Worm (Caenorhabditis elegans) whole organism, L3 larva: Measurements from ENCODE around the gene B0334.5.

ENCODE experiments used
- R02D3.7 ChIP-seq: fragments of 150-350 bp; optimal IDR thresholded peaks from 2 replicates; lab custom pipeline; 2014; ENCODE audit warnings: missing biosample characterization, missing genetic modification characterization
- ZK546.5 ChIP-seq: sonication (generic microtip); optimal IDR thresholded peaks from 2 replicates; lab custom pipeline; 2017; ENCODE audit warnings: missing biosample characterization, missing genetic modification characterization
- aly-2 ChIP-seq: fragments of 150-350 bp; optimal IDR thresholded peaks from 2 replicates; lab custom pipeline; 2014; ENCODE audit warnings: missing biosample characterization, missing genetic modification characterization
- ama-1 ChIP-seq: fragments of 150-350 bp; optimal IDR thresholded peaks from 2 replicates; lab custom pipeline; 2018
- ceh-16 ChIP-seq: sonication (generic microtip); optimal IDR thresholded peaks from 2 replicates; lab custom pipeline; 2017; ENCODE audit warnings: missing biosample characterization, missing genetic modification characterization
- ceh-28 ChIP-seq: fragments of 150-350 bp; optimal IDR thresholded peaks from 2 replicates; lab custom pipeline; 2014; ENCODE audit warnings: missing biosample characterization, missing genetic modification reagents, missing genetic modification characterization
- ceh-82 ChIP-seq: fragments of 150-350 bp; optimal IDR thresholded peaks from 2 replicates; lab custom pipeline; 2014; ENCODE audit warnings: missing biosample characterization, missing genetic modification characterization
- ceh-9 ChIP-seq: sonication (generic microtip); optimal IDR thresholded peaks from 2 replicates; lab custom pipeline; 2018; ENCODE audit warnings: missing biosample characterization, missing genetic modification characterization
- daf-12 ChIP-seq: fragments of 150-350 bp; optimal IDR thresholded peaks from 2 replicates; lab custom pipeline; 2014; ENCODE audit warnings: missing biosample characterization, missing genetic modification reagents, missing genetic modification characterization
- egl-27 ChIP-seq: sonication (generic microtip); optimal IDR thresholded peaks from 4 replicates; lab custom pipeline; 2017; ENCODE audit warnings: missing biosample characterization, missing genetic modification reagents, missing genetic modification characterization
- egl-5 ChIP-seq: fragments of 150-350 bp; optimal IDR thresholded peaks from 2 replicates; lab custom pipeline; 2017; ENCODE audit warnings: missing biosample characterization, missing genetic modification reagents, missing genetic modification characterization, inconsistent platforms
- elt-1 ChIP-seq: fragments of 150-350 bp; optimal IDR thresholded peaks from 2 replicates; lab custom pipeline; 2014; ENCODE audit warnings: missing biosample characterization, missing genetic modification characterization
- elt-2 ChIP-seq: sonication (generic microtip); optimal IDR thresholded peaks from 2 replicates; lab custom pipeline; 2016; ENCODE audit warnings: missing genetic modification reagents, mild to moderate bottlenecking, missing genetic modification characterization, missing compliant biosample characterization
- elt-3 ChIP-seq, 3 experiments: fragments of 150-350 bp in 1 of 3; sonication (generic microtip) in 2 of 3; optimal IDR thresholded peaks; 2 replicates in 2 of 3; 4 replicates in 1 of 3; lab custom pipeline; 2014 to 2017; ENCODE audit warnings: missing biosample characterization in 3 of 3, missing genetic modification characterization in 3 of 3
- eor-1 ChIP-seq, 2 experiments: fragments of 150-350 bp; optimal IDR thresholded peaks; 2 replicates each; lab custom pipeline; 2014 to 2018; ENCODE audit warnings: missing biosample characterization in 2 of 2, missing genetic modification characterization in 2 of 2
- fkh-10 ChIP-seq: sonication (generic microtip); optimal IDR thresholded peaks from 2 replicates; lab custom pipeline; 2017; ENCODE audit warnings: missing biosample characterization, missing genetic modification reagents, missing genetic modification characterization
- fkh-2 ChIP-seq: fragments of 150-350 bp; optimal IDR thresholded peaks from 2 replicates; lab custom pipeline; 2014; ENCODE audit warnings: missing biosample characterization, missing genetic modification reagents, missing genetic modification characterization
- fos-1 ChIP-seq: fragments of 150-350 bp; optimal IDR thresholded peaks from 2 replicates; lab custom pipeline; 2014; ENCODE audit warnings: missing biosample characterization, missing genetic modification characterization
- hmg-11 ChIP-seq: sonication (generic microtip); optimal IDR thresholded peaks from 2 replicates; lab custom pipeline; 2016; ENCODE audit warnings: missing genetic modification characterization, missing compliant biosample characterization
- jun-1 ChIP-seq: fragments of 150-350 bp; optimal IDR thresholded peaks from 2 replicates; lab custom pipeline; 2014; ENCODE audit warnings: missing biosample characterization, missing genetic modification reagents, missing genetic modification characterization
- lin-15B ChIP-seq: fragments of 150-350 bp; optimal IDR thresholded peaks from 2 replicates; lab custom pipeline; 2014; ENCODE audit warnings: missing biosample characterization, missing genetic modification characterization
- lin-39 ChIP-seq: fragments of 150-350 bp; optimal IDR thresholded peaks from 2 replicates; lab custom pipeline; 2018; ENCODE audit warnings: missing biosample characterization, missing genetic modification reagents, missing genetic modification characterization
- lsy-12 ChIP-seq: sonication (generic microtip); optimal IDR thresholded peaks from 2 replicates; lab custom pipeline; 2016; ENCODE audit warnings: mild to moderate bottlenecking, missing genetic modification characterization, missing compliant biosample characterization
- mdl-1 ChIP-seq: fragments of 150-350 bp; optimal IDR thresholded peaks from 2 replicates; lab custom pipeline; 2014; ENCODE audit warnings: missing biosample characterization, missing genetic modification characterization
- mml-1 ChIP-seq: fragments of 150-350 bp; sonication (generic microtip); optimal IDR thresholded peaks from 3 replicates; lab custom pipeline; 2014; ENCODE audit warnings: missing biosample characterization, missing genetic modification characterization
- nfya-1 ChIP-seq: sonication (generic microtip); optimal IDR thresholded peaks from 2 replicates; lab custom pipeline; 2017; ENCODE audit warnings: missing genetic modification characterization, mild to moderate bottlenecking, missing compliant biosample characterization, antibody characterized with exemption, moderate library complexity; ENCODE audit not compliant: insufficient read depth
- nhr-11 ChIP-seq: fragments of 150-350 bp; optimal IDR thresholded peaks from 2 replicates; lab custom pipeline; 2014; ENCODE audit warnings: missing biosample characterization, missing genetic modification characterization
- nhr-12 ChIP-seq: fragments of 150-350 bp; optimal IDR thresholded peaks from 2 replicates; lab custom pipeline; 2014; ENCODE audit warnings: missing biosample characterization, missing genetic modification characterization
- nhr-23 ChIP-seq: fragments of 150-350 bp; optimal IDR thresholded peaks from 2 replicates; lab custom pipeline; 2014; ENCODE audit warnings: missing biosample characterization, missing genetic modification reagents, missing genetic modification characterization
- nhr-237 ChIP-seq: fragments of 150-350 bp; optimal IDR thresholded peaks from 2 replicates; lab custom pipeline; 2014; ENCODE audit warnings: missing biosample characterization, missing genetic modification characterization
- nhr-25 ChIP-seq: sonication (generic microtip); optimal IDR thresholded peaks from 2 replicates; lab custom pipeline; 2017; ENCODE audit warnings: missing biosample characterization, missing genetic modification characterization
- nhr-28 ChIP-seq: fragments of 150-350 bp; optimal IDR thresholded peaks from 2 replicates; lab custom pipeline; 2014; ENCODE audit warnings: missing biosample characterization, missing genetic modification characterization
- nhr-43 ChIP-seq: sonication (generic microtip); optimal IDR thresholded peaks from 2 replicates; lab custom pipeline; 2016; ENCODE audit warnings: mild to moderate bottlenecking, missing genetic modification characterization, missing compliant biosample characterization; ENCODE audit not compliant: poor library complexity, severe bottlenecking
- nhr-67 ChIP-seq: fragments of 150-350 bp; optimal IDR thresholded peaks from 2 replicates; lab custom pipeline; 2014; ENCODE audit warnings: missing biosample characterization, missing genetic modification characterization
- nhr-76 ChIP-seq: fragments of 150-350 bp; sonication (generic microtip); optimal IDR thresholded peaks from 5 replicates; lab custom pipeline; 2014; ENCODE audit warnings: missing biosample characterization, missing genetic modification characterization
- nhr-77 ChIP-seq: fragments of 150-350 bp; optimal IDR thresholded peaks from 2 replicates; lab custom pipeline; 2014; ENCODE audit warnings: missing biosample characterization, missing genetic modification characterization
- pha-4 ChIP-seq: fragments of 150-350 bp; optimal IDR thresholded peaks from 2 replicates; lab custom pipeline; 2014; ENCODE audit warnings: missing biosample characterization, missing genetic modification reagents, missing genetic modification characterization
- pqm-1 ChIP-seq: fragments of 150-350 bp; optimal IDR thresholded peaks from 2 replicates; lab custom pipeline; 2017; ENCODE audit warnings: missing biosample characterization, missing genetic modification characterization, inconsistent platforms
- sea-2 ChIP-seq: fragments of 150-350 bp; sonication (generic microtip); optimal IDR thresholded peaks from 4 replicates; lab custom pipeline; 2014; ENCODE audit warnings: missing biosample characterization, missing genetic modification reagents, missing genetic modification characterization
- skn-1 ChIP-seq: fragments of 150-350 bp; optimal IDR thresholded peaks from 2 replicates; lab custom pipeline; 2014; ENCODE audit warnings: missing biosample characterization, missing genetic modification characterization
- snpc-4 ChIP-seq: fragments of 150-350 bp; optimal IDR thresholded peaks from 2 replicates; lab custom pipeline; 2014; ENCODE audit warnings: missing biosample characterization, missing genetic modification characterization
- tbx-2 ChIP-seq: sonication (generic microtip); optimal IDR thresholded peaks from 2 replicates; lab custom pipeline; 2016; ENCODE audit warnings: mild to moderate bottlenecking, missing genetic modification characterization, missing compliant biosample characterization
- unc-39 ChIP-seq: sonication (generic microtip); optimal IDR thresholded peaks from 4 replicates; lab custom pipeline; 2017; ENCODE audit warnings: missing biosample characterization, missing genetic modification characterization
- unc-62 ChIP-seq: fragments of 150-350 bp; sonication (generic microtip); optimal IDR thresholded peaks from 4 replicates; lab custom pipeline; 2014; ENCODE audit warnings: missing biosample characterization, missing genetic modification reagents, missing genetic modification characterization
- zag-1 ChIP-seq: fragments of 150-350 bp; optimal IDR thresholded peaks from 2 replicates; lab custom pipeline; 2014; ENCODE audit warnings: missing biosample characterization, missing genetic modification characterization
- ztf-11 ChIP-seq: fragments of 150-350 bp; optimal IDR thresholded peaks from 2 replicates; lab custom pipeline; 2014; ENCODE audit warnings: missing biosample characterization, missing genetic modification characterization
- ztf-4 ChIP-seq: fragments of 150-350 bp; optimal IDR thresholded peaks from 2 replicates; lab custom pipeline; 2014; ENCODE audit warnings: missing biosample characterization, missing genetic modification characterization

Gene B0334.5

ce11 chrII:11542958-11543357 lies 45.5 kb downstream of the B0334.5 start:
- no peak for TF ChIP-seq ceh-16
- no peak for TF ChIP-seq pqm-1
- no peak for TF ChIP-seq tbx-2 (tag; lab: Kevin White, UChicago)
- TF ChIP-seq fkh-10 (GFP tag; lab: Kevin White, UChicago) = no peak
- no peak for TF ChIP-seq ceh-82 (tag; lab: Kevin White, UChicago)

DNA sequence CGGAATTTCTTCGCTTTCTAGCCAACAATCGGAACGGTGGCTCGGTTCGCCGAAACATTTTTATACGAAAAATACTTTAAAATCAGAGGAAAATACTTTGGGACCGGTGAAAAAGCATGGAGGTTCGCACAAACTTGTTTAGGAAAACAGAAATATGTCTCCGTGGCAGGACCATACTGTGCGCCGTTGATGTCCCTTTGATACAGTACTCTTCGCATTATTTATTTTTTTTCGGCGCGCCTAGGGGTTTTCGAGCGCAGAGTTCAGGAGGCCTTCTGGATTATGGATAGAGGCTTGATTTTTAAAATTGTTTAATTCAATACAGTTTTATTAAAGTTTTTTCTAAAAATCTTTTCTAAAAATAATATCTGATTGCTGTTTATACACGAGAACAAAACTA lies 47.2 kb downstream of the B0334.5 start, which contains the start of gene F54D5.9:
Gene F54D5.9 (minus strand): TSS at position 115 of the 400 bp plus-strand sequence.
- no peak for TF ChIP-seq lsy-12 (tag; lab: Kevin White, UChicago)
- TF ChIP-seq ama-1 = peak; percentile 3

DNA sequence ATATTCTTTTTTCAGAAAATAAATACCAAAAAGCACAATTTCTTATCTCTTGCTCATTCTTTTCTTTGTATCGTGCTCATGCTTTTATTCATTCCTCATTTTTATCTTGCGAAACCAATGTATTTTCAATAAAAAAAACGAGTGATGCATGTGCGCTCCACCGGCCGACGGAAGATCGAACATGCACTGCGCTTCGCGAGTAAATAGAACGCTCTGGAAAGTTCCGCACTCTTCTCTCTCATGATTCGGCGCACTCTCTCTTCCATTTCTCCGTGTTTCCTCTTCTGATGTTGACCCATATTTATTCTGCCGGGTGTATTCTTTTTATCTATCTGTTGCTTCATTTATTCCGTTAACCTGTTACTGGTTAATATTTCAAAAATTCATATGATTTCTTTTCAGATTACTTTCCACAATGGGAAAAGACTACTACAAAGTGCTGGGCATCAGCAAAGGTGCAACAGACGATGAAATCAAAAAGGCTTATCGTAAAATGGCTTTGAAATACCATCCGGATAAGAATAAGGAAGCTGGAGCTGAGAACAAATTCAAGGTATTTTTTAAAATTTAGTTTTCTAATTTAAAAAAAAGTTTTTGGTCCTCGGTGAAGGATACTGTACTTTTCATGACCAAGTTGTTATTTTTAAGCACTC lies 48.0 kb downstream of the B0334.5 start, which contains the start of gene dnj-13:
Gene dnj-13 (plus strand): TSS at position 403 of the 653 bp plus-strand sequence.
- no peak for TF ChIP-seq unc-62 (GFP tag; lab: Kevin White, UChicago)
- TF ChIP-seq nhr-43 (tag; lab: Kevin White, UChicago) = peak; percentile 94
- TF ChIP-seq skn-1 (tag; lab: Kevin White, UChicago) = peak; percentile 68
- TF ChIP-seq ZK546.5 (tag; lab: Kevin White, UChicago) = peak; percentile 19
- no peak for TF ChIP-seq nhr-28 (tag; lab: Kevin White, UChicago)
- TF ChIP-seq lin-15B (tag; lab: Kevin White, UChicago) = peak; percentile 92
- TF ChIP-seq nfya-1 (tag; lab: Kevin White, UChicago) = peak; percentile 93
- peak; percentile 98 for TF ChIP-seq lsy-12 (tag; lab: Kevin White, UChicago)
- peak; percentile 79 for TF ChIP-seq pqm-1
- peak; percentile 71 for TF ChIP-seq lin-39 (tag; lab: Kevin White, UChicago)
- TF ChIP-seq hmg-11 (tag; lab: Kevin White, UChicago) = peak; percentile 94
- TF ChIP-seq nhr-76 (tag; lab: Kevin White, UChicago) = peak; percentile 45
- peak; percentile 71 for TF ChIP-seq ceh-82 (tag; lab: Kevin White, UChicago)
- peak; percentile 85 for TF ChIP-seq fkh-10 (GFP tag; lab: Kevin White, UChicago)
- no peak for TF ChIP-seq zag-1 (tag; lab: Kevin White, UChicago)
- TF ChIP-seq fkh-2 (tag; lab: Kevin White, UChicago) = peak; percentile 75
- no peak for TF ChIP-seq nhr-12 (tag; lab: Kevin White, UChicago)
- TF ChIP-seq nhr-23 (tag; lab: Kevin White, UChicago) = peak; percentile 98
- peak; percentile 88 for TF ChIP-seq jun-1
- TF ChIP-seq ceh-28 (tag; lab: Kevin White, UChicago) = peak; percentile 81
- peak in 1 of 2 experiments; percentile 84 for TF ChIP-seq eor-1 (tag; optimal IDR thresholded peaks at IDR 0.05; lab: Kevin White, UChicago)
- peak; percentile 49 for TF ChIP-seq nhr-11
- TF ChIP-seq ceh-16 = peak; percentile 30
- no peak for TF ChIP-seq unc-39 (tag; lab: Kevin White, UChicago)
- TF ChIP-seq elt-1 = peak; percentile 47
- TF ChIP-seq ama-1 = peak; percentile 87
- no peak for TF ChIP-seq ceh-9 (tag; lab: Kevin White, UChicago)
- no peak for TF ChIP-seq mml-1
- peak; percentile 69 for TF ChIP-seq R02D3.7 (tag; lab: Kevin White, UChicago)
- no peak for TF ChIP-seq elt-3 (tag; optimal IDR thresholded peaks at IDR 0.05; lab: Kevin White, UChicago)
- no peak for TF ChIP-seq nhr-237
- peak; percentile 72 for TF ChIP-seq ztf-4 (tag; lab: Kevin White, UChicago)
- peak; percentile 61 for TF ChIP-seq nhr-77 (tag; lab: Kevin White, UChicago)
- TF ChIP-seq fos-1 (tag; lab: Kevin White, UChicago) = peak; percentile 55
- TF ChIP-seq elt-2 (tag; lab: Kevin White, UChicago) = peak; percentile 83
- no peak for TF ChIP-seq nhr-67 (tag; lab: Kevin White, UChicago)
- TF ChIP-seq mdl-1 = peak; percentile 54
- no peak for TF ChIP-seq sea-2
- peak; percentile 91 for TF ChIP-seq egl-27
- TF ChIP-seq tbx-2 (tag; lab: Kevin White, UChicago) = peak; percentile 84
- TF ChIP-seq aly-2 = no peak
- TF ChIP-seq daf-12 (tag; lab: Kevin White, UChicago) = no peak
- peak; percentile 96 for TF ChIP-seq pha-4 (tag; lab: Kevin White, UChicago)
- TF ChIP-seq egl-5 (tag; lab: Kevin White, UChicago) = no peak
- TF ChIP-seq snpc-4 (tag; lab: Kevin White, UChicago) = peak; percentile 73
- no peak for TF ChIP-seq ztf-11 (tag; lab: Kevin White, UChicago)
- peak; percentile 91 for TF ChIP-seq nhr-25 (tag; lab: Kevin White, UChicago)
- TF ChIP-seq, all 47 proteins: peak for 32
